Fruit fly (Drosophila melanogaster) whole organism, adult: ENCODE measurements around the gene Uck.

Experiments
- CG11617 ChIP-seq: fragments of 200-800 bp; sonication (Bioruptor generic); optimal IDR thresholded peaks from 2 replicates; lab custom pipeline; 2017; ENCODE audit warnings: mild to moderate bottlenecking, missing biosample characterization, missing genetic modification reagents, missing genetic modification characterization
- CG12768 ChIP-seq: fragments of 200-800 bp; sonication (Bioruptor generic); optimal IDR thresholded peaks from 2 replicates; lab custom pipeline; 2017; ENCODE audit warnings: missing biosample characterization, missing genetic modification characterization, mild to moderate bottlenecking, moderate library complexity, missing genetic modification reagents
- CG14711 ChIP-seq: fragments of 200-800 bp; sonication (Bioruptor generic); optimal IDR thresholded peaks from 2 replicates; lab custom pipeline; 2018; ENCODE audit warnings: missing biosample characterization, mild to moderate bottlenecking, missing genetic modification characterization, moderate library complexity
- CG1620 ChIP-seq: fragments of 200-800 bp; sonication (Bioruptor generic); optimal IDR thresholded peaks from 2 replicates; lab custom pipeline; 2016; ENCODE audit warnings: missing biosample characterization, missing genetic modification characterization
- CG33017 ChIP-seq: fragments of 200-800 bp; sonication (Bioruptor generic); optimal IDR thresholded peaks from 2 replicates; lab custom pipeline; 2018; ENCODE audit warnings: missing biosample characterization, mild to moderate bottlenecking, missing genetic modification characterization, moderate library complexity
- CG5204 ChIP-seq: fragments of 200-800 bp; sonication (Bioruptor generic); optimal IDR thresholded peaks from 2 replicates; lab custom pipeline; 2016; ENCODE audit warnings: missing biosample characterization, missing genetic modification characterization
- CG7045 ChIP-seq: fragments of 200-800 bp; sonication (Bioruptor generic); optimal IDR thresholded peaks from 2 replicates; lab custom pipeline; 2017; ENCODE audit warnings: missing biosample characterization, mild to moderate bottlenecking, missing genetic modification characterization
- CG7101 ChIP-seq: fragments of 200-800 bp; sonication (Bioruptor generic); optimal IDR thresholded peaks from 2 replicates; lab custom pipeline; 2018; ENCODE audit warnings: missing biosample characterization, mild to moderate bottlenecking, missing genetic modification characterization, moderate library complexity
- Clk ChIP-seq: fragments of 200-800 bp; sonication (Bioruptor generic); optimal IDR thresholded peaks from 2 replicates; lab custom pipeline; 2017; ENCODE audit warnings: missing biosample characterization, missing genetic modification characterization
- Crg-1 ChIP-seq: fragments of 200-800 bp; sonication (Bioruptor generic); optimal IDR thresholded peaks from 2 replicates; lab custom pipeline; 2016; ENCODE audit warnings: missing biosample characterization, missing genetic modification characterization
- Hr96 ChIP-seq: fragments of 200-800 bp; sonication (Bioruptor generic); optimal IDR thresholded peaks from 2 replicates; lab custom pipeline; 2016; ENCODE audit warnings: missing biosample characterization, missing genetic modification characterization
- Mnt ChIP-seq: fragments of 200-800 bp; sonication (Bioruptor generic); optimal IDR thresholded peaks from 2 replicates; lab custom pipeline; 2016; ENCODE audit warnings: missing biosample characterization, mild to moderate bottlenecking, missing genetic modification characterization
- bab1 ChIP-seq: fragments of 200-800 bp; sonication (Bioruptor generic); optimal IDR thresholded peaks from 3 replicates; lab custom pipeline; 2019; ENCODE audit warnings: missing biosample characterization, mild to moderate bottlenecking, missing genetic modification characterization, moderate library complexity
- cic ChIP-seq: fragments of 200-800 bp; sonication (Bioruptor generic); optimal IDR thresholded peaks from 2 replicates; lab custom pipeline; 2017; ENCODE audit warnings: missing biosample characterization, mild to moderate bottlenecking, missing genetic modification characterization, moderate library complexity
- cnc ChIP-seq, 2 experiments: fragments of >200 bp; optimal IDR thresholded peaks; 2 replicates each; lab custom pipeline; 2017
- kay ChIP-seq: fragments of 200-800 bp; sonication (Bioruptor generic); peaks from one replicate; lab custom pipeline; 2016; ENCODE audit warnings: missing biosample characterization, missing genetic modification characterization, borderline replicate concordance
- ovo ChIP-seq: fragments of 200-800 bp; sonication (Bioruptor generic); optimal IDR thresholded peaks from 2 replicates; lab custom pipeline; 2016; ENCODE audit warnings: missing biosample characterization, missing genetic modification characterization
- pad ChIP-seq: fragments of 200-800 bp; sonication (Bioruptor generic); optimal IDR thresholded peaks from 3 replicates; lab custom pipeline; 2017; ENCODE audit warnings: missing biosample characterization, missing genetic modification characterization, mild to moderate bottlenecking, moderate library complexity, missing genetic modification reagents
- tj ChIP-seq: fragments of 200-800 bp; sonication (Bioruptor generic); optimal IDR thresholded peaks from 3 replicates; lab custom pipeline; 2017; ENCODE audit warnings: missing biosample characterization, mild to moderate bottlenecking, missing genetic modification characterization, moderate library complexity
- toe ChIP-seq: fragments of 200-800 bp; sonication (Bioruptor generic); optimal IDR thresholded peaks from 2 replicates; lab custom pipeline; 2016; ENCODE audit warnings: missing biosample characterization, missing genetic modification characterization

Uck gene

dm6 chr3R:24272775-24273290, 17.1 kb upstream of the Uck start, which contains the start of gene Orct2:
Gene Orct2, plus strand, starts transcription at chr3R:24273029.
- TF ChIP-seq CG12768 (GFP tag; lab: Kevin White, UChicago) (peak; percentile 50), tj (GFP tag; lab: Kevin White, UChicago) (peak; percentile 50), Mnt (peak; percentile 82), CG7045 (GFP tag; lab: Kevin White, UChicago) (peak; percentile 35), CG5204 (GFP tag; lab: Kevin White, UChicago) (no peak), ovo (GFP tag; lab: Kevin White, UChicago) (no peak), CG11617 (no peak), Clk (GFP tag; lab: Kevin White, UChicago) (no peak), CG7101 (tag; lab: Kevin White, UChicago) (no peak), pad (GFP tag; lab: Kevin White, UChicago) (peak; percentile 17), Hr96 (GFP tag; lab: Kevin White, UChicago) (no peak), CG14711 (tag; lab: Kevin White, UChicago) (no peak), bab1 (GFP tag; lab: Kevin White, UChicago) (no peak), toe (GFP tag; lab: Kevin White, UChicago) (peak; percentile 16), cic (GFP tag; lab: Kevin White, UChicago) (peak; percentile 31)

- no peak for TF ChIP-seq CG7101 (tag; lab: Kevin White, UChicago)
- no peak for TF ChIP-seq Crg-1 (GFP tag; lab: Kevin White, UChicago)
- no peak for TF ChIP-seq CG33017 (tag; lab: Kevin White, UChicago)
- no peak for TF ChIP-seq CG14711 (tag; lab: Kevin White, UChicago)
- no peak for TF ChIP-seq CG12768 (GFP tag; lab: Kevin White, UChicago)
- no peak for TF ChIP-seq cic (GFP tag; lab: Kevin White, UChicago)
- no peak for TF ChIP-seq Hr96 (GFP tag; lab: Kevin White, UChicago)
- TF ChIP-seq CG5204 (GFP tag; lab: Kevin White, UChicago), result no peak
- no peak for TF ChIP-seq cnc (optimal IDR thresholded peaks at IDR 0.05; lab: Kevin White, UChicago)
- TF ChIP-seq CG11617, result no peak
- TF ChIP-seq bab1 (GFP tag; lab: Kevin White, UChicago), result no peak
- TF ChIP-seq Clk (GFP tag; lab: Kevin White, UChicago), result no peak
- no peak for TF ChIP-seq kay
- TF ChIP-seq tj (GFP tag; lab: Kevin White, UChicago), result no peak
- TF ChIP-seq pad (GFP tag; lab: Kevin White, UChicago), result no peak
- no peak for TF ChIP-seq ovo (GFP tag; lab: Kevin White, UChicago)
- TF ChIP-seq toe (GFP tag; lab: Kevin White, UChicago), result no peak
- TF ChIP-seq Mnt, result no peak
Observed at dm6 chr3R:24274212-24274611, 15.8 kb upstream of the Uck start.

- no peak for TF ChIP-seq CG33017 (tag; lab: Kevin White, UChicago)
- no peak for TF ChIP-seq Clk (GFP tag; lab: Kevin White, UChicago)
- no peak for TF ChIP-seq kay
- TF ChIP-seq tj (GFP tag; lab: Kevin White, UChicago), result no peak
- TF ChIP-seq Crg-1 (GFP tag; lab: Kevin White, UChicago), result no peak
- TF ChIP-seq cic (GFP tag; lab: Kevin White, UChicago), result no peak
- no peak for TF ChIP-seq ovo (GFP tag; lab: Kevin White, UChicago)
- TF ChIP-seq Hr96 (GFP tag; lab: Kevin White, UChicago), result no peak
- TF ChIP-seq CG7101 (tag; lab: Kevin White, UChicago), result no peak
- TF ChIP-seq toe (GFP tag; lab: Kevin White, UChicago), result no peak
- no peak for TF ChIP-seq cnc (optimal IDR thresholded peaks at IDR 0.05; lab: Kevin White, UChicago)
- no peak for TF ChIP-seq bab1 (GFP tag; lab: Kevin White, UChicago)
- no peak for TF ChIP-seq CG1620 (GFP tag; lab: Kevin White, UChicago)
- TF ChIP-seq CG7045 (GFP tag; lab: Kevin White, UChicago), result no peak
- TF ChIP-seq pad (GFP tag; lab: Kevin White, UChicago), result no peak
- TF ChIP-seq CG5204 (GFP tag; lab: Kevin White, UChicago), result no peak
- no peak for TF ChIP-seq CG11617
Observed at dm6 chr3R:24275463-24275862, 14.5 kb upstream of the Uck start.

dm6 chr3R:24276104-24277008, 13.6 kb upstream of the Uck start, which contains the start of gene Orct:
Gene Orct, plus strand, starts transcription at chr3R:24276260.
- TF ChIP-seq Crg-1 (GFP tag; lab: Kevin White, UChicago) (peak; percentile 63), CG14711 (tag; lab: Kevin White, UChicago) (peak; percentile 62), tj (GFP tag; lab: Kevin White, UChicago) (peak; percentile 65), Clk (GFP tag; lab: Kevin White, UChicago) (peak; percentile 87), Hr96 (GFP tag; lab: Kevin White, UChicago) (peak; percentile 71), CG7101 (tag; lab: Kevin White, UChicago) (peak; percentile 80), bab1 (GFP tag; lab: Kevin White, UChicago) (no peak), ovo (GFP tag; lab: Kevin White, UChicago) (peak; percentile 43), pad (GFP tag; lab: Kevin White, UChicago) (peak; percentile 74), cnc (optimal IDR thresholded peaks at IDR 0.05; lab: Kevin White, UChicago) (no peak), CG7045 (GFP tag; lab: Kevin White, UChicago) (peak; percentile 84), toe (GFP tag; lab: Kevin White, UChicago) (peak; percentile 81), CG11617 (peak; percentile 95), cic (GFP tag; lab: Kevin White, UChicago) (peak; percentile 61), CG1620 (GFP tag; lab: Kevin White, UChicago) (peak; percentile 24), Mnt (peak; percentile 40), CG33017 (tag; lab: Kevin White, UChicago) (peak; percentile 90), CG5204 (GFP tag; lab: Kevin White, UChicago) (peak; percentile 88), kay (peak; percentile 91), CG12768 (GFP tag; lab: Kevin White, UChicago) (peak; percentile 91)
